Worm (Caenorhabditis elegans): Measurements from ENCODE around the gene F45H10.5.

The F45H10.5 gene

DNA sequence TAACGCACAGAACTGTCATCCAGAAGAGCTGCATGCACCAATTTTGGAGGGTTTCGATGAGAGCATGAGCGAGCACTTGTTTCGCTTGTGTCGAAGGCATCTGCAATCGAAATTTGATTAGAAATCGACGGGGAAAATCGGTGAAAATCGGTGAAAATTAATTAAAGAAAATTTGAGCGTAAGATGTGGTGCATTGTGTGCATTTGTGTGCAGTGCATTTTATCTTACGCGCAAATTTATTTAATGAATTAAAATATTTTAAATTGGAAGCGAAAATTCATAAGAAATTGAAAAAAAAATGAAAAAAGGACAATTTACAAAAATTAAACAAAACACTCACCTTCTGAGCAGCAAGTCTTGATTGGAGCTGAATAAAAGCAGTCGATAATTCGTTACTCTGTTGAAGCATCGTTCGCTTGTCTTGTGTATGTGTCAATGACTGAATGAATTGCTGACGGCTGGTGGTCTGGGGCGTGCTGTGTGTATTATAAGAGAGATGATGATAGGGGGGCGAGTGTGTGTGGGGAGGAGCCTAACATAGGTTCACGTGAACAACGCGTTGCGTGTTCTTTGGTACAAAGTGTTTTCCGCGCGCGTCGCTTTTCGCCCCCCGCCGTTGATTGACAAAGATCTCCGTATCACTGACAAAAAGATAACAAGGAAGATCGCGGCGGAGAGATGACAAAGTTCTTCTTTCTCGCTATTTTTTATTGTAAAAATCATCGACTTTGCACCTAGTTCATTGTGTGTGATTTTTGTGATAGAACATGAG, 39.9 kb upstream of the F45H10.5 start (continued):
- TF ChIP-seq Y67H2A.10 (GFP tag; conservative IDR thresholded peaks at IDR 0.05): no peak
- TF ChIP-seq madf-10 (tag; optimal IDR thresholded peaks at IDR 0.05): peak; percentile 81
- TF ChIP-seq cebp-1 (GFP tag; IDR thresholded peaks at IDR 0.05): no peak
- TF ChIP-seq cebp-1 (tag; optimal IDR thresholded peaks at IDR 0.05): peak; percentile 59
- no peak for TF ChIP-seq nhr-27 (tag; optimal IDR thresholded peaks at IDR 0.05)
- peak; percentile 88 for TF ChIP-seq nhr-80 (tag; optimal IDR thresholded peaks at IDR 0.05)
- peak; percentile 53; the same call in 1 of the 2 replicates for TF ChIP-seq K11D2.4 (GFP tag; IDR thresholded peaks at IDR 0.05)
- peak; percentile 70 for TF ChIP-seq nfyb-1 (GFP tag; IDR thresholded peaks at IDR 0.05)
- no peak for TF ChIP-seq ztf-6 (GFP tag; IDR thresholded peaks at IDR 0.05)
- TF ChIP-seq B0336.3 (GFP tag; IDR thresholded peaks at IDR 0.05): peak; percentile 69; the same call in 1 of the 2 replicates
- peak; percentile 30 for TF ChIP-seq tbp1 (GFP tag; optimal IDR thresholded peaks at IDR 0.05)
- TF ChIP-seq F33H1.4 (GFP tag; IDR thresholded peaks at IDR 0.05): no peak
- TF ChIP-seq ztf-3 (GFP tag; optimal IDR thresholded peaks at IDR 0.05): no peak
- TF ChIP-seq let-526 (GFP tag; IDR thresholded peaks at IDR 0.05): peak; percentile 65; the same call in 1 of the 2 replicates
- TF ChIP-seq lin-35 (GFP tag; optimal IDR thresholded peaks at IDR 0.05): peak in 1 of 3 experiments; percentile 8
- TF ChIP-seq ceh-58 (GFP tag; IDR thresholded peaks at IDR 0.05): no peak
- TF ChIP-seq tlf-1 (GFP tag; optimal IDR thresholded peaks at IDR 0.05): peak; percentile 11
- peak; percentile 76 for TF ChIP-seq lin-26 (GFP tag; IDR thresholded peaks at IDR 0.05)
- peak; percentile 66 for TF ChIP-seq ets-4 (GFP tag; optimal IDR thresholded peaks at IDR 0.05)
- no peak for TF ChIP-seq mel-28 (tag; optimal IDR thresholded peaks at IDR 0.05; ENCODE audit: borderline replicate concordance)

DNA sequence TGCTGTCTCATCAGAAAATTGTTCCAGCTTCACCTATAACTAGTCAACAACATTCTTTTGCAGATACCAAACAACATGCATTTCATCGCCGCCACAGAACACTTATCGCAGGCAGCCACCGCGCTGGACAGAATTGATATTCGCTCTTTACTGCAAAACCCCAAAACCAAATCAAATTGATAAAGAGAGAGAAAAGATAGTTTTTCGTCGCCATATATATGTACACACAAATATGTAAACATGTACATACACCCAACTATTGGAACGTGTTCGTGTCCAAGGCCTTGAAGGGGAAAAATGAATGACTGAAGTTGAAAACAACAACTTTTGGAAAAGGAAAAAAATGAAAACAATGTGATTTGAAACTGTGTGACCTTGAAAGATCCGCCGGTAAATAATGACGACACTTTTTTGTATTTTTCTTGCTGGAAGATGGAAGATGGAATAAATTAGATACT, 36.3 kb upstream of the F45H10.5 start:
- TF ChIP-seq ZK185.1 (tag; optimal IDR thresholded peaks at IDR 0.05; ENCODE audit: poor library complexity, severe bottlenecking): no peak
- TF ChIP-seq lin-40 (tag; optimal IDR thresholded peaks at IDR 0.05): peak; percentile 4
- TF ChIP-seq nhr-80 (tag; optimal IDR thresholded peaks at IDR 0.05): peak; percentile 85
- 0 out of 2 replicates have a peak, but pooled peaks have one; percentile 23 for TF ChIP-seq dox-1 (GFP tag; IDR thresholded peaks at IDR 0.05)
- no peak for TF ChIP-seq cebp-1 (GFP tag; IDR thresholded peaks at IDR 0.05)
- TF ChIP-seq cebp-1 (tag; optimal IDR thresholded peaks at IDR 0.05): peak; percentile 20

DNA sequence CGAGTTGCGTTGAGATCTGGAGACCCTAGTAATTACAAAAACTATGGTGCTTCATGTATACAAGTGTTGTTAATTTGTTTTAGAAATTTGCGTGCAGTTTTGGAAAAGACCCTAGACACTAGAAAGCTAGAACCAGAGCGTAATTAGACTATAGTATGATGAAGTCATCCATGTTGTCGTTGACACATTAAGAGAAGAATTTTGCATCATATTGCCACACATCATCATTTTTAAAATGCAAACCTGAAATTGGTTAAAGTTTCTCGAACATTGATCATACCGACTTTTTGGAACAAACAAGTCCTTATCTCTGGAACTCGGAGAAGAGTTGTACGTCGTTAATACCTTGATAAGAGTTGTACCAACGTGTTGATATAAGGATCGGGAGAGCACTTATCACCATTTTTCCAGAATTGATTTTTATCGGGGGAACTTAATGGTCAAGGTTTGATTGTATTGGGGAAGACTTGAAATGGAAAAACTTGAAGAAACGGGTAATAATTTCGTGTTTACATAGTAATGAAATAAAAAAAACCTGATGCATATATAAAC, 33.8 kb upstream of the F45H10.5 start:
- TF ChIP-seq lin-54 (GFP tag; optimal IDR thresholded peaks at IDR 0.05): no peak
- TF ChIP-seq ztf-22 (GFP tag; optimal IDR thresholded peaks at IDR 0.05): peak; percentile 35
- TF ChIP-seq madf-6 (GFP tag; IDR thresholded peaks at IDR 0.05): no peak
- TF ChIP-seq atf-7 (tag; optimal IDR thresholded peaks at IDR 0.05): peak; percentile 3
- no peak for TF ChIP-seq chd-7 (tag; optimal IDR thresholded peaks at IDR 0.05)
- TF ChIP-seq nhr-80 (tag; optimal IDR thresholded peaks at IDR 0.05): peak; percentile 87

DNA sequence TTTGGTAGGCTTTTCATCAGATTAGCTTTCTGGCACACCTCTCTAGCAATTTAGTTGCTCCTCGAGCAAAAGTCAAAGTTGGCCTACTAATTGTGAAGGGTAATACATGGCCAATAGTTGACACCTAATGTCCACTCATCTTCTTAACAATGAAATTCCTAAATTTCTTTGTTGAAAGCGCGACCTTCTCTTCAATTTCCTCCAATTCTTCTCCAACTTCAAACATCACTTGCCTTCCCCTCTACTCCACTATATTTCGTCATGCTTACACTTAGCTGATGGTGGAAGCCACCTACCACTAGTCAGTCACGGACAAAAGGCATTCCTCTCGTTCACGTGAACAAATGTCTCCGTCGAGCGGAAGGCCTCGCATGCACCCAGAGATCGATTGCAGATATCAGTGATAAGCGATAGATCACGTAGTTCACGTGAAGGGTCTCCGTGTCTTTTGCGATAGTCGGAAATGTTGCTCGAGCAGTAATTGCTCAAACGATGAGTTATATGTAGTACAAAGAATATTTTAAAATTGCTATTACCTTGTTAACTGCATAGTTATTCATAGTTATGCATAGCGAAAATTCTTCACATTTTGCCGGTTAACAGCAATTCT, 32.5 kb upstream of the F45H10.5 start, which contains the start of gene E01G4.3:
Gene E01G4.3, minus strand, starts transcription at position 560 of the 610 bp plus-strand sequence.
- peak; percentile 61 for TF ChIP-seq ztf-22 (GFP tag; optimal IDR thresholded peaks at IDR 0.05)
- TF ChIP-seq rpc-1 (optimal IDR thresholded peaks at IDR 0.05): no peak
- TF ChIP-seq rpc-1 (tag; optimal IDR thresholded peaks at IDR 0.05): no peak
- TF ChIP-seq unc-62 (GFP tag; optimal IDR thresholded peaks at IDR 0.05): no peak
- TF ChIP-seq Y95B8A.8 (GFP tag; IDR thresholded peaks at IDR 0.05): no peak
- no peak for TF ChIP-seq madf-8 (GFP tag; conservative IDR thresholded peaks at IDR 0.05)
- TF ChIP-seq B0336.3 (GFP tag; IDR thresholded peaks at IDR 0.05): peak; percentile 54; the same call in 1 of the 2 replicates
- TF ChIP-seq sptf-2 (GFP tag; optimal IDR thresholded peaks at IDR 0.05): no peak
- TF ChIP-seq efl-1 (GFP tag; optimal IDR thresholded peaks at IDR 0.05): no peak
- TF ChIP-seq madf-10 (tag; optimal IDR thresholded peaks at IDR 0.05): peak; percentile 18
- TF ChIP-seq nfyb-1 (GFP tag; IDR thresholded peaks at IDR 0.05): peak; percentile 59; the same call in 1 of the 2 replicates
- TF ChIP-seq ztf-3 (GFP tag; optimal IDR thresholded peaks at IDR 0.05): no peak
- TF ChIP-seq ets-4 (GFP tag; optimal IDR thresholded peaks at IDR 0.05): peak; percentile 27
- TF ChIP-seq atf-7 (tag; optimal IDR thresholded peaks at IDR 0.05): peak; percentile 67
- peak; percentile 53 for TF ChIP-seq mcd-1 (GFP tag; IDR thresholded peaks at IDR 0.05)
- peak; percentile 45; the same call in 1 of the 2 replicates for TF ChIP-seq cebp-1 (GFP tag; IDR thresholded peaks at IDR 0.05)
- peak; percentile 80 for TF ChIP-seq cebp-1 (tag; optimal IDR thresholded peaks at IDR 0.05)
- TF ChIP-seq hlh-26 (GFP tag; conservative IDR thresholded peaks at IDR 0.05): no peak
- TF ChIP-seq F39B2.1 (GFP tag; IDR thresholded peaks at IDR 0.05): no peak
- TF ChIP-seq attf-5 (GFP tag; optimal IDR thresholded peaks at IDR 0.05): peak; percentile 11
- no peak for TF ChIP-seq tbx-9 (tag; optimal IDR thresholded peaks at IDR 0.05; ENCODE audit: borderline replicate concordance)
